Worm (Caenorhabditis elegans) whole organism, L1 larva: ENCODE data around the gene eif-3.D.

Experiments
- F16B12.6 ChIP-seq: fragments of 150-350 bp; optimal IDR thresholded peaks from 2 replicates; lab custom pipeline; 2014; ENCODE audit warnings: missing biosample characterization, missing genetic modification characterization
- aly-2 ChIP-seq: fragments of 150-350 bp; optimal IDR thresholded peaks from 2 replicates; lab custom pipeline; 2014; ENCODE audit warnings: missing biosample characterization, missing genetic modification characterization
- blmp-1 ChIP-seq: fragments of 150-350 bp; optimal IDR thresholded peaks from 2 replicates; lab custom pipeline; 2014; ENCODE audit warnings: missing biosample characterization, missing genetic modification characterization
- ceh-8 ChIP-seq: fragments of 200-800 bp; sonication (Bioruptor generic); optimal IDR thresholded peaks from 2 replicates; lab custom pipeline; 2018; ENCODE audit warnings: mild to moderate bottlenecking, missing genetic modification characterization, moderate library complexity, missing compliant biosample characterization
- efl-3 ChIP-seq: fragments of 200-800 bp; sonication (Bioruptor generic); optimal IDR thresholded peaks from 2 replicates; lab custom pipeline; 2018; ENCODE audit warnings: mild to moderate bottlenecking, missing genetic modification characterization, missing compliant biosample characterization
- egl-27 ChIP-seq, 2 experiments: fragments of 150-350 bp in 1 of 2; sonication (generic microtip); optimal IDR thresholded peaks; 3 replicates each; lab custom pipeline; 2017 to 2018; ENCODE audit warnings: missing biosample characterization in 2 of 2, missing genetic modification characterization in 2 of 2, missing genetic modification reagents in 2 of 2
- fkh-10 ChIP-seq: sonication (generic microtip); optimal IDR thresholded peaks from 2 replicates; lab custom pipeline; 2017; ENCODE audit warnings: missing biosample characterization, missing genetic modification reagents, missing genetic modification characterization
- lsy-2 ChIP-seq, 2 experiments: fragments of 150-350 bp; optimal IDR thresholded peaks; 2 replicates each; lab custom pipeline; 2014; ENCODE audit warnings: missing biosample characterization in 2 of 2, missing genetic modification characterization in 2 of 2
- mdl-1 ChIP-seq, 2 experiments: fragments of 150-350 bp; optimal IDR thresholded peaks; 2 replicates each; lab custom pipeline; 2014 to 2017; ENCODE audit warnings: missing biosample characterization in 2 of 2, missing genetic modification characterization in 2 of 2, inconsistent platforms in 1 of 2
- nhr-237 ChIP-seq: fragments of 150-350 bp; optimal IDR thresholded peaks from 2 replicates; lab custom pipeline; 2014; ENCODE audit warnings: missing biosample characterization, missing genetic modification characterization
- nhr-28 ChIP-seq: fragments of 150-350 bp; optimal IDR thresholded peaks from 2 replicates; lab custom pipeline; 2014; ENCODE audit warnings: missing biosample characterization, missing genetic modification characterization
- unc-86 ChIP-seq: sonication (generic microtip); optimal IDR thresholded peaks from 2 replicates; lab custom pipeline; 2016; ENCODE audit warnings: missing genetic modification characterization, missing compliant biosample characterization

DNA sequence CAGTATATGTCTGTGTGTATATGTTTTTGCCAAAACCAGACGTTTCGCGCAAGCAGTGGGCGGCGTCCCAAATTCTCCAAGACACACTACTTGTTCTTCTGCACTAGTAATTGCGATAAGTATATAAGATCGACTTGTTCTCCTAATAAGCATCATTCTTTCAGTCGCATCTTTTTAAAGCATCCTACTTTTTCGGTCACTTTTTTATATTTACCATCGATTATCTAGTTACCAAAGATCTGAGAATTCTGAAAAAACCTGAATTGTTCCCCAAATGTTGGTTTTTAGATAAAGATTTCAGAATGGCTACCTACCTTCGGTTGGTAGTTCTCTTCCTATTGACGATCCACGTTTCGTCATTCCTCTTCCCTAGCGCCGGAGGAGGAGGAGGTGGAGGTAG, 9.4 kb downstream of the eif-3.D start, which contains the start of gene grl-25:
- no peak for TF ChIP-seq fkh-10 (GFP tag; lab: Kevin White, UChicago)
- TF ChIP-seq blmp-1 (tag; lab: Kevin White, UChicago), result no peak
- TF ChIP-seq efl-3, result no peak
- TF ChIP-seq nhr-237 (tag; lab: Kevin White, UChicago), result no peak
- no peak for TF ChIP-seq egl-27 (tag; optimal IDR thresholded peaks at IDR 0.05; lab: Kevin White, UChicago)
- no peak for TF ChIP-seq mdl-1 (tag; optimal IDR thresholded peaks at IDR 0.05; lab: Kevin White, UChicago)
- no peak for TF ChIP-seq aly-2 (tag; lab: Kevin White, UChicago)
- TF ChIP-seq ceh-8, result no peak
- TF ChIP-seq lsy-2 (tag; optimal IDR thresholded peaks at IDR 0.05; lab: Kevin White, UChicago), result no peak
- TF ChIP-seq nhr-28 (tag; lab: Kevin White, UChicago), result no peak
- no peak for TF ChIP-seq F16B12.6 (tag; lab: Kevin White, UChicago)
- no peak for TF ChIP-seq unc-86 (tag; lab: Kevin White, UChicago)
